Fruit fly (Drosophila melanogaster) ovary, adult (tissue): ENCODE measurements around the gene CG10222.

ENCODE experiments used
- CG17801 ChIP-seq: fragments of 200-800 bp; optimal IDR thresholded peaks from 2 replicates; lab custom pipeline; 2019; ENCODE audit warnings: missing biosample characterization, mild to moderate bottlenecking, missing genetic modification characterization, moderate library complexity; ENCODE audit not compliant: partially characterized antibody

CG10222 gene

DNA sequence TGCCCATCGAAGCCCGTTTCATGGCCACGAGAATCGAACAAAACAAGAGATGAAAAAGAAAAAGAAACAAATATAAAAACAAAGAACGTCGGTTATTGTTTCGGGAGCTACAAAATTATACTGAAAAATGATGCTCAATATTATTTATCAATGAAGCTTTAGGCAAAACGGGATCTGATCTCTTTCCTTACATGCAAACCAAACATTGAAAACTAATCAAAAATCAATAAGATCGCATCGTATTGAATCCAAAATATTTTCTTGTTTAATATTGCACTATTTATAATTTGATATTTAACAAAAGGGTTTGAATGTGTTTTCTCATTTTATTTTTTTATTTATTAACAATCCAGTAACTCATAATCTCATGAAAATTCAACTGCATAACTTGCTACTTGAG, 13.3 kb upstream of the CG10222 start, which contains the start of gene CG14106:
Gene CG14106 (minus strand): TSS at position 101 of the 400 bp plus-strand sequence.
- TF ChIP-seq CG17801: no peak

DNA sequence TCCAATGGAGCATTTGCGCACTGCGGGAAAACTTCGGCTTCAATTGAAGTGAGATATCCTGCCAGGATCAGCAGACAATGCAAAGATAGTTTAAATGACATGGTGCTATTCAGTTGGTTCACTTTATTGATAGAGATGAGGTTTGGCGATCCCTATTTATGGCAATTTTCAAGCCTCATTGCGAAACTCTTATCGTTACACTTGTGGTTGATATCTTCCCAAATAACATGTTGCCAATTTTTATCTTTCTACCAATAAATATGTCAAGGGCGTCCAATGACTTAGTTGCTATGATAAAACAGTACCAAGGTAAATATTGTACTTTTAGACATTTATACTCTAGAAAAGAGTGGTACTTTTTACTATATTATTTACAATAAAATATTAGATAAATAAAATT, 11.8 kb upstream of the CG10222 start, which contains the start of gene CG33263:
Gene CG33263 (minus strand): TSS at position 101 of the 400 bp plus-strand sequence.
- no peak for TF ChIP-seq CG17801

- TF ChIP-seq CG17801: no peak
These were observed 10.1 kb upstream of the CG10222 start, which contains the start of gene CG32121 for dm6 chr3L:13422286-13422787. Gene CG32121 (minus strand): TSS chr3L:13422336.

- TF ChIP-seq CG17801: no peak
These were observed 8.0 kb upstream of the CG10222 start for dm6 chr3L:13420212-13420611.

DNA sequence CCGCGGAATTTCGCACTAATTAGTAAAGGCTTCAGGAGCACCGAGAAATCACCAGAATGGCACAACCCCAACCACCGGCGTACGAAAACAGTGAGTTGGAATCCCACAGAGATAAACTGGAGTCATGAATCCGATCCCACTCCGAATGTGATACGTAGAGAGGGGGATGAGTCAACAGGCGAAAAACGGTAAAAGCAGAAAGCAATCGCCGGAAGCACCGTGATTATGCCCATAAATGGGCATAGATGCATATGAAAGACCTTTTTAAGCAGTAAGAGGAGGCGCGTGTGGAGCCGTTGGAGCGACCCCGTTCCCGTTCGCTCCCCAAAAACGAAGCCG, 602 bp upstream of the CG10222 start:
- TF ChIP-seq CG17801: no peak

DNA sequence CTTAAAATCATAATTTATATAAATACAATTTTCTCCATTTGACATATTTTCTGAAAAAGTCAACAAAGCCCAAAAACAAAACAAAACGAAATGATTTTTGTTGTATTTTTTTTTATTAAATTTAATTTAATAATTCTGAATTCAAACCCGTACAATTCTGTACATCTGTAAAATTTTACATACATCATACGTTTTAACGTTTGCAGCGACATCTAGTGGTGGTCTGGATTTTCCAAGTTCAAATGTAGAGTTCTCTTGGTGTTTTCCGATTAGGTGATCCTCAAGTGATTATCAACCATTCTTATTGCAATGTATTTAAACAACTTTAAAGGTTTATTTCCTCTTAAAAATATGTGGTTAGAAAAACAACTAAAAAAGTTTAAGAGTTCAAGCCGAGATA, 1.3 kb downstream of the CG10222 start:
- no peak for TF ChIP-seq CG17801

DNA sequence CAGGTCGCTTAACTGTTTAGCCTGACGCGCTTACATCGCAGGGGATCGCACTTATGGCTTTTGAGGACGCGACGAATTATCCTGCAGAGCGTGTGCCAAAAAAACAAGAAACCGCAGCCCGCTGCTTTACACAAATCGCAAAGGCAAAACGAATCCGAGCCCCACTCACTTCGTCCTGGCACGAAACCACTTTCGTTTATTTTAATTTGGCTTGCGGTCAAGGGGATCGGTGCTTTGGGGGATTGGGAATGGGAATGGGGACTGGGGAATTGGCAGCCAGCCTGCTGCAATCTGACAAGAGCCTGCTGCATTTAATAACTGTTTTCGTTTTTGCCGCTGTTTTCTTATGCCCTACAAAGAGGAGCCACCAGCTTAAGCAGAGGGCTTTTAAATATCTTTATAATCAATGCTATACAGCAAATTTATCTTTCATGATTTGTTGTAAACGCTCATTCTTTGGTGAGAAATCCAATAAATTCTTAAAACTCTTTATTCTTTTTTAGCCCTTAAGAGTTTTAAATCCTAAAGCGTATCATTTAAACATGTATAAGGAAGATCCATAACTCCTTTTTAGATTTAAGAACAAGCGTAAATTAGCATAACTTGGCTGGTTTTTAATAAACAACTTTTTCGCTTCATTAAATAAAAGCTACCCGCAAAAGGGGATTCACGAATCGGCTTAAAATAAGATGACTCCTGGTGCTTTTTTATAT, 2.3 kb downstream of the CG10222 start:
- no peak for TF ChIP-seq CG17801

- no peak for TF ChIP-seq CG17801
These were observed 5.4 kb downstream of the CG10222 start for dm6 chr3L:13406873-13407272.

- TF ChIP-seq CG17801: no peak
These were observed 8.9 kb downstream of the CG10222 start for dm6 chr3L:13403141-13403867.

dm6 chr3L:13400872-13401418, 11.3 kb downstream of the CG10222 start, which contains the start of gene sens:
Gene sens (minus strand): TSS chr3L:13401125.
- TF ChIP-seq CG17801: no peak

dm6 chr3L:13397656-13398055, 14.6 kb downstream of the CG10222 start:
- TF ChIP-seq CG17801: no peak

- no peak for TF ChIP-seq CG17801
These were observed 18.7 kb downstream of the CG10222 start for dm6 chr3L:13393538-13393937.

- no peak for TF ChIP-seq CG17801
These were observed 22.4 kb downstream of the CG10222 start, which contains the start of gene Poc1 for dm6 chr3L:13389834-13390233. Gene Poc1 (minus strand): TSS chr3L:13390006.

dm6 chr3L:13387608-13388007, 24.6 kb downstream of the CG10222 start, which contains the start of gene CG10171:
Gene CG10171 (minus strand): TSS chr3L:13387907.
- no peak for TF ChIP-seq CG17801

DNA sequence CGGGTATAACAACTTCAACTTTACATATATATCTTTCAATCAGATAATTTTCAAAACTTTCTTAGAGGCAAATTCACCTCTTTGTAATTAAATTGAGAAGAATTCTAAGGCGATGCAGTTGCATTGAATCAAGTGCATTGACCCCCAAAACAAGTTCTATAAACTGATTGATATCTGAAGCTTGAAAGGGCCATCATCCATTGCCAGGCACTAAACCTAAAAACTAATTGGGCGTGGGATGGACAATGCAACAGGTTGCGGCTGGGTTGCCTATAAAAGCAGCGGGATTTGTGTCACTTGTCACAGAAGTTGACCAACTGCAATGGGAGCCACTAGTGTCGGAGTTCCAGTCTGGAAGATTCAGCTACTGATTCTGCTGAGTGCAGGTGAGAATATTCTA, 27.8 kb downstream of the CG10222 start, which contains the start of gene CG14110:
Gene CG14110 (plus strand): TSS at position 301 of the 400 bp plus-strand sequence.
- TF ChIP-seq CG17801: no peak

dm6 chr3L:13382061-13382815, 30.0 kb downstream of the CG10222 start, which contains the start of gene ImpL1:
Gene ImpL1 (plus strand): TSS chr3L:13382765.
- TF ChIP-seq CG17801: no peak
